Fruit fly (Drosophila melanogaster) whole organism, adult: ENCODE results near the gene MESR3.

Source experiments
- CG11617 ChIP-seq: fragments of 200-800 bp; sonication (Bioruptor generic); optimal IDR thresholded peaks from 2 replicates; lab custom pipeline; 2017; ENCODE audit warnings: mild to moderate bottlenecking, missing biosample characterization, missing genetic modification reagents, missing genetic modification characterization
- CG12768 ChIP-seq: fragments of 200-800 bp; sonication (Bioruptor generic); optimal IDR thresholded peaks from 2 replicates; lab custom pipeline; 2017; ENCODE audit warnings: missing biosample characterization, missing genetic modification characterization, mild to moderate bottlenecking, moderate library complexity, missing genetic modification reagents
- CG14711 ChIP-seq: fragments of 200-800 bp; sonication (Bioruptor generic); optimal IDR thresholded peaks from 2 replicates; lab custom pipeline; 2018; ENCODE audit warnings: missing biosample characterization, mild to moderate bottlenecking, missing genetic modification characterization, moderate library complexity
- CG5204 ChIP-seq: fragments of 200-800 bp; sonication (Bioruptor generic); optimal IDR thresholded peaks from 2 replicates; lab custom pipeline; 2016; ENCODE audit warnings: missing biosample characterization, missing genetic modification characterization
- Hr96 ChIP-seq: fragments of 200-800 bp; sonication (Bioruptor generic); optimal IDR thresholded peaks from 2 replicates; lab custom pipeline; 2016; ENCODE audit warnings: missing biosample characterization, missing genetic modification characterization
- Mnt ChIP-seq: fragments of 200-800 bp; sonication (Bioruptor generic); optimal IDR thresholded peaks from 2 replicates; lab custom pipeline; 2016; ENCODE audit warnings: missing biosample characterization, mild to moderate bottlenecking, missing genetic modification characterization
- pad ChIP-seq: fragments of 200-800 bp; sonication (Bioruptor generic); optimal IDR thresholded peaks from 3 replicates; lab custom pipeline; 2017; ENCODE audit warnings: missing biosample characterization, missing genetic modification characterization, mild to moderate bottlenecking, moderate library complexity, missing genetic modification reagents
- tj ChIP-seq: fragments of 200-800 bp; sonication (Bioruptor generic); optimal IDR thresholded peaks from 3 replicates; lab custom pipeline; 2017; ENCODE audit warnings: missing biosample characterization, mild to moderate bottlenecking, missing genetic modification characterization, moderate library complexity

DNA sequence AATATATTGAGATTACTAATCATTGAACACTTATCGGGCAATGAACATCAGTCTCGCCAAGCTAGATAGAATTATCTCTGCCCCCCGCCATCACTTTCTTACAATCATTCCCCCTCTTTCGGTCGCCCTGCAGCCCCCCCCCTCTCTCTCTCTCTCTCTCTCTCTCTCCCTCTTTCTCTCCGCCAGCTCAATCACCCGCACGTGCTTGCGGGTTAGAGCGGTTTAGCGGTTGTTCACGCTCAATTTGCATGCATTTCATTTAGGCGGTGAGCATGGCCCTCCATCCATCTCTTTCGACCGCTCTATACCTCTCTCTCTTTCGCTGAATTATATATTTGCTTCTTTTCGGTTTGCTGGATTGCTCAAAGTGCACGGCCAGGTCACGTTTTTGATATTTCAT, 12.1 kb downstream of the MESR3 start:
- TF ChIP-seq CG14711 (tag; lab: Kevin White, UChicago) (no peak), Mnt (peak; percentile 10), CG12768 (GFP tag; lab: Kevin White, UChicago) (no peak), Hr96 (no peak), CG11617 (GFP tag; lab: Kevin White, UChicago) (no peak), tj (no peak), pad (no peak), CG5204 (GFP tag; lab: Kevin White, UChicago) (no peak)
